Fruit fly (Drosophila melanogaster) whole organism, adult: ENCODE data around the gene Ir68b.

Experiments used
- CG11617 ChIP-seq: fragments of 200-800 bp; sonication (Bioruptor generic); optimal IDR thresholded peaks from 2 replicates; lab custom pipeline; 2017; ENCODE audit warnings: mild to moderate bottlenecking, missing biosample characterization, missing genetic modification reagents, missing genetic modification characterization
- CG12768 ChIP-seq: fragments of 200-800 bp; sonication (Bioruptor generic); optimal IDR thresholded peaks from 2 replicates; lab custom pipeline; 2017; ENCODE audit warnings: missing biosample characterization, missing genetic modification characterization, mild to moderate bottlenecking, moderate library complexity, missing genetic modification reagents
- CG14711 ChIP-seq: fragments of 200-800 bp; sonication (Bioruptor generic); optimal IDR thresholded peaks from 2 replicates; lab custom pipeline; 2018; ENCODE audit warnings: missing biosample characterization, mild to moderate bottlenecking, missing genetic modification characterization, moderate library complexity
- CG1620 ChIP-seq: fragments of 200-800 bp; sonication (Bioruptor generic); optimal IDR thresholded peaks from 2 replicates; lab custom pipeline; 2016; ENCODE audit warnings: missing biosample characterization, missing genetic modification characterization
- CG33017 ChIP-seq: fragments of 200-800 bp; sonication (Bioruptor generic); optimal IDR thresholded peaks from 2 replicates; lab custom pipeline; 2018; ENCODE audit warnings: missing biosample characterization, mild to moderate bottlenecking, missing genetic modification characterization, moderate library complexity
- CG5204 ChIP-seq: fragments of 200-800 bp; sonication (Bioruptor generic); optimal IDR thresholded peaks from 2 replicates; lab custom pipeline; 2016; ENCODE audit warnings: missing biosample characterization, missing genetic modification characterization
- CG7045 ChIP-seq: fragments of 200-800 bp; sonication (Bioruptor generic); optimal IDR thresholded peaks from 2 replicates; lab custom pipeline; 2017; ENCODE audit warnings: missing biosample characterization, mild to moderate bottlenecking, missing genetic modification characterization
- CG7101 ChIP-seq: fragments of 200-800 bp; sonication (Bioruptor generic); optimal IDR thresholded peaks from 2 replicates; lab custom pipeline; 2018; ENCODE audit warnings: missing biosample characterization, mild to moderate bottlenecking, missing genetic modification characterization, moderate library complexity
- Clk ChIP-seq: fragments of 200-800 bp; sonication (Bioruptor generic); optimal IDR thresholded peaks from 2 replicates; lab custom pipeline; 2017; ENCODE audit warnings: missing biosample characterization, missing genetic modification characterization
- Crg-1 ChIP-seq: fragments of 200-800 bp; sonication (Bioruptor generic); optimal IDR thresholded peaks from 2 replicates; lab custom pipeline; 2016; ENCODE audit warnings: missing biosample characterization, missing genetic modification characterization
- Hr96 ChIP-seq: fragments of 200-800 bp; sonication (Bioruptor generic); optimal IDR thresholded peaks from 2 replicates; lab custom pipeline; 2016; ENCODE audit warnings: missing biosample characterization, missing genetic modification characterization
- Mnt ChIP-seq: fragments of 200-800 bp; sonication (Bioruptor generic); optimal IDR thresholded peaks from 2 replicates; lab custom pipeline; 2016; ENCODE audit warnings: missing biosample characterization, mild to moderate bottlenecking, missing genetic modification characterization
- bab1 ChIP-seq: fragments of 200-800 bp; sonication (Bioruptor generic); optimal IDR thresholded peaks from 3 replicates; lab custom pipeline; 2019; ENCODE audit warnings: missing biosample characterization, mild to moderate bottlenecking, missing genetic modification characterization, moderate library complexity
- cic ChIP-seq: fragments of 200-800 bp; sonication (Bioruptor generic); optimal IDR thresholded peaks from 2 replicates; lab custom pipeline; 2017; ENCODE audit warnings: missing biosample characterization, mild to moderate bottlenecking, missing genetic modification characterization, moderate library complexity
- cnc ChIP-seq, 2 experiments: fragments of >200 bp; optimal IDR thresholded peaks; 2 replicates each; lab custom pipeline; 2017
- kay ChIP-seq: fragments of 200-800 bp; sonication (Bioruptor generic); peaks from one replicate; lab custom pipeline; 2016; ENCODE audit warnings: missing biosample characterization, missing genetic modification characterization, borderline replicate concordance
- ovo ChIP-seq: fragments of 200-800 bp; sonication (Bioruptor generic); optimal IDR thresholded peaks from 2 replicates; lab custom pipeline; 2016; ENCODE audit warnings: missing biosample characterization, missing genetic modification characterization
- pad ChIP-seq: fragments of 200-800 bp; sonication (Bioruptor generic); optimal IDR thresholded peaks from 3 replicates; lab custom pipeline; 2017; ENCODE audit warnings: missing biosample characterization, missing genetic modification characterization, mild to moderate bottlenecking, moderate library complexity, missing genetic modification reagents
- tj ChIP-seq: fragments of 200-800 bp; sonication (Bioruptor generic); optimal IDR thresholded peaks from 3 replicates; lab custom pipeline; 2017; ENCODE audit warnings: missing biosample characterization, mild to moderate bottlenecking, missing genetic modification characterization, moderate library complexity
- toe ChIP-seq: fragments of 200-800 bp; sonication (Bioruptor generic); optimal IDR thresholded peaks from 2 replicates; lab custom pipeline; 2016; ENCODE audit warnings: missing biosample characterization, missing genetic modification characterization

Gene Ir68b

dm6 chr3L:12145709-12146694, 18.8 kb upstream of the Ir68b start, which contains the start of the genes eIF3l and Nrx-IV:
TSS of gene eIF3l (minus strand) at chr3L:12146097.
TSS of gene Nrx-IV (plus strand) at chr3L:12146519.
- no peak for TF ChIP-seq ovo
- TF ChIP-seq CG14711: no peak
- TF ChIP-seq kay (GFP tag; lab: Kevin White, UChicago): no peak
- no peak for TF ChIP-seq Hr96
- TF ChIP-seq bab1 (GFP tag; lab: Kevin White, UChicago): no peak
- no peak for TF ChIP-seq Crg-1
- no peak for TF ChIP-seq cic (GFP tag; lab: Kevin White, UChicago)
- TF ChIP-seq CG7045: no peak
- TF ChIP-seq CG12768 (GFP tag; lab: Kevin White, UChicago): no peak
- no peak for TF ChIP-seq cnc (optimal IDR thresholded peaks at IDR 0.05; lab: Kevin White, UChicago)
- TF ChIP-seq Clk (GFP tag; lab: Kevin White, UChicago): no peak
- TF ChIP-seq toe (GFP tag; lab: Kevin White, UChicago): no peak
- TF ChIP-seq CG5204 (GFP tag; lab: Kevin White, UChicago): no peak
- no peak for TF ChIP-seq pad (GFP tag; lab: Kevin White, UChicago)
- TF ChIP-seq CG11617 (GFP tag; lab: Kevin White, UChicago): no peak
- no peak for TF ChIP-seq Mnt (GFP tag; lab: Kevin White, UChicago)
- TF ChIP-seq CG33017 (tag; lab: Kevin White, UChicago): no peak
- no peak for TF ChIP-seq CG1620
- no peak for TF ChIP-seq CG7101 (tag; lab: Kevin White, UChicago)

dm6 chr3L:12139232-12139698, 12.1 kb upstream of the Ir68b start:
- no peak for TF ChIP-seq cic (GFP tag; lab: Kevin White, UChicago)
- TF ChIP-seq CG11617 (GFP tag; lab: Kevin White, UChicago): peak; percentile 19
- TF ChIP-seq pad (GFP tag; lab: Kevin White, UChicago): peak; percentile 7
- TF ChIP-seq kay (GFP tag; lab: Kevin White, UChicago): no peak
- TF ChIP-seq CG14711: peak; percentile 35
- peak; percentile 33 for TF ChIP-seq CG33017 (tag; lab: Kevin White, UChicago)
- no peak for TF ChIP-seq CG5204 (GFP tag; lab: Kevin White, UChicago)
- TF ChIP-seq CG7045: peak; percentile 49
- peak; percentile 26 for TF ChIP-seq CG1620
- TF ChIP-seq CG7101 (tag; lab: Kevin White, UChicago): peak; percentile 29
- peak; percentile 12 for TF ChIP-seq Crg-1

- TF ChIP-seq kay (GFP tag; lab: Kevin White, UChicago): no peak
- TF ChIP-seq Clk (GFP tag; lab: Kevin White, UChicago): peak; percentile 85
- peak; percentile 94 for TF ChIP-seq toe (GFP tag; lab: Kevin White, UChicago)
- TF ChIP-seq CG1620: peak; percentile 85
- peak; percentile 69 for TF ChIP-seq bab1 (GFP tag; lab: Kevin White, UChicago)
- TF ChIP-seq CG14711: peak; percentile 68
- TF ChIP-seq CG7045: peak; percentile 87
- peak; percentile 73 for TF ChIP-seq Mnt (GFP tag; lab: Kevin White, UChicago)
- peak; percentile 90 for TF ChIP-seq tj (GFP tag; lab: Kevin White, UChicago)
- peak; percentile 48 for TF ChIP-seq cic (GFP tag; lab: Kevin White, UChicago)
- peak; percentile 88 for TF ChIP-seq Hr96
- peak; percentile 85 for TF ChIP-seq CG11617 (GFP tag; lab: Kevin White, UChicago)
- TF ChIP-seq CG5204 (GFP tag; lab: Kevin White, UChicago): no peak
- TF ChIP-seq Crg-1: peak; percentile 77
- peak; percentile 88 for TF ChIP-seq CG12768 (GFP tag; lab: Kevin White, UChicago)
- TF ChIP-seq ovo: peak; percentile 61
- peak; percentile 83 for TF ChIP-seq CG7101 (tag; lab: Kevin White, UChicago)
- no peak for TF ChIP-seq cnc (optimal IDR thresholded peaks at IDR 0.05; lab: Kevin White, UChicago)
- TF ChIP-seq CG33017 (tag; lab: Kevin White, UChicago): peak; percentile 73
- TF ChIP-seq pad (GFP tag; lab: Kevin White, UChicago): peak; percentile 70
These were observed 11.1 kb upstream of the Ir68b start, which contains the start of the genes ND-SGDH and RhoGAP68F for dm6 chr3L:12138113-12138899. TSS of gene ND-SGDH (minus strand) at chr3L:12138584. TSS of gene RhoGAP68F (plus strand) at chr3L:12138868.

dm6 chr3L:12136630-12137029, 9.4 kb upstream of the Ir68b start, which contains the start of the genes CG5645 and Atg12:
TSS of gene CG5645 (minus strand) at chr3L:12136706.
TSS of gene Atg12 (plus strand) at chr3L:12136967.
- TF ChIP-seq Clk (GFP tag; lab: Kevin White, UChicago) (peak; percentile 1), CG11617 (GFP tag; lab: Kevin White, UChicago) (peak; percentile 68), bab1 (GFP tag; lab: Kevin White, UChicago) (peak; percentile 93), kay (GFP tag; lab: Kevin White, UChicago) (no peak), CG5204 (GFP tag; lab: Kevin White, UChicago) (no peak), pad (GFP tag; lab: Kevin White, UChicago) (peak; percentile 4), CG1620 (peak; percentile 51), cnc (optimal IDR thresholded peaks at IDR 0.05; lab: Kevin White, UChicago) (no peak), CG33017 (tag; lab: Kevin White, UChicago) (peak; percentile 55), Mnt (GFP tag; lab: Kevin White, UChicago) (peak; percentile 75), toe (GFP tag; lab: Kevin White, UChicago) (peak; percentile 50), ovo (no peak), CG7101 (tag; lab: Kevin White, UChicago) (peak; percentile 83), CG7045 (peak; percentile 74), tj (GFP tag; lab: Kevin White, UChicago) (peak; percentile 46), CG12768 (GFP tag; lab: Kevin White, UChicago) (peak; percentile 67), cic (GFP tag; lab: Kevin White, UChicago) (no peak), CG14711 (peak; percentile 84), Hr96 (peak; percentile 24), Crg-1 (no peak)
